Worm (Caenorhabditis elegans): ENCODE results near the gene clec-177.
A peak's percentile ranks its signal among the peaks of the same experiment; 100 is the strongest.
"Not testable (repeated sequence)": the region's sequence is repeated elsewhere in the genome, so short reads cannot be mapped to it uniquely, and the experiment has no call there.

ce11 chrIV:4949729-4950128 is 36.6 kb upstream of the clec-177 start:
- not testable (repeated sequence) for TF ChIP-seq cog-1 (tag; optimal IDR thresholded peaks at IDR 0.05); klf-2 (GFP tag; conservative IDR thresholded peaks at IDR 0.05); ztf-23 (GFP tag; IDR thresholded peaks at IDR 0.05); tab-1 (GFP tag; IDR thresholded peaks at IDR 0.05); flt-1 (GFP tag; IDR thresholded peaks at IDR 0.05); med-1 (GFP tag; optimal IDR thresholded peaks at IDR 0.05; ENCODE audit: insufficient read depth)
- peak; percentile 45; the same call in 1 of the 2 replicates for TF ChIP-seq ref-1 (GFP tag; conservative IDR thresholded peaks at IDR 0.05)

Measured in whole organism, midembryonic.